Worm (Caenorhabditis elegans): ENCODE measurements around the gene T19C3.4.

DNA sequence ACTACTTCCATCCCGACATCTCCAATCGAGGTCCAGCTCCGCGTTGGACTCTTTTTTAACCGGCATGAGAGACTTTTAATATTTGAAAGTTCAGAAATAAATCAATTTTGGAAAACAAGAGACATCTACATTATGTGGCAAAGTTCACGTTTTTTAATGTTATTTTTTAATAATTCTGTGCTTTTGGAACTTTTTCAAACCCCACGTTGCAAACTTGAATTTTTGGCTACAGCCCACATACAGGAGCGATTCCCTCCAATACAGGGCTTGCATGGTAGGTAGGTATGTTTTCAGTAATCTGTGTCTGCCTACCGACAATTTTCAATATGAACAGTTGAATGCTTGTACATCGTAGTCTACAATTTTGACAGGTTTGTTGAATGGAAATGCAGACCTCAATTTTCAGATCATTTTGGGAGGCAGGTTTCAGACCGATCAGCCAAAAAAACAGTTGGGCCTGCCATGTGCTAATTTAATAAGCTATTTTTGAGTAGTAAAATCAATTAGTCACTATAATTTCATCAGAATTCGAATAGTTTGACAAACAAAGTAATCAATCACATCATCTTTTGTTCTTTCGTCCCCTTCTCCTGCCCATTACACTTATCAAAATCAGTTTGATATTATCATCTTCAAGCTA lies 14.5 kb downstream of the T19C3.4 start, which contains the start of the genes Y55B1AR.4 and ttr-7:
- TF ChIP-seq scrt-1 (GFP tag; IDR thresholded peaks at IDR 0.05), result no peak
- no peak for TF ChIP-seq tra-4 (tag; optimal IDR thresholded peaks at IDR 0.05)
- TF ChIP-seq ama-1 (optimal IDR thresholded peaks at IDR 0.05), result no peak
- no peak for TF ChIP-seq hnd-1 (tag; optimal IDR thresholded peaks at IDR 0.05)
- no peak for TF ChIP-seq tbx-37 (GFP tag; conservative IDR thresholded peaks at IDR 0.05)
- no peak for TF ChIP-seq pes-1 (GFP tag; IDR thresholded peaks at IDR 0.05)
- TF ChIP-seq hmg-4 (GFP tag; optimal IDR thresholded peaks at IDR 0.05), result no peak
- no peak for TF ChIP-seq flt-1 (GFP tag; IDR thresholded peaks at IDR 0.05)
- TF ChIP-seq hmbx-1 (tag; optimal IDR thresholded peaks at IDR 0.05), result no peak
- no peak for TF ChIP-seq ceh-36 (tag; optimal IDR thresholded peaks at IDR 0.05)
- no peak for TF ChIP-seq sea-1 (GFP tag; conservative IDR thresholded peaks at IDR 0.05)
